Fruit fly (Drosophila melanogaster) whole organism, wandering third instar larva: Measurements from ENCODE around the gene DNAlig3.

Experiments used
- Abd-B ChIP-seq: fragments of >200 bp; optimal IDR thresholded peaks from 2 replicates; lab custom pipeline; 2017; ENCODE audit warnings: missing biosample characterization, missing genetic modification characterization
- CG32264 ChIP-seq: fragments of 200-800 bp; sonication (Bioruptor generic); optimal IDR thresholded peaks from 2 replicates; lab custom pipeline; 2016; ENCODE audit warnings: missing biosample characterization, missing genetic modification characterization
- CG9705 ChIP-seq: fragments of 200-800 bp; sonication (Bioruptor generic); optimal IDR thresholded peaks from 2 replicates; lab custom pipeline; 2018; ENCODE audit warnings: missing biosample characterization, mild to moderate bottlenecking, missing genetic modification characterization
- CrebA ChIP-seq: fragments of 200-800 bp; sonication (Bioruptor generic); optimal IDR thresholded peaks from 2 replicates; lab custom pipeline; 2016; ENCODE audit warnings: missing biosample characterization, mild to moderate bottlenecking, missing genetic modification characterization, borderline replicate concordance
- Dfd ChIP-seq: fragments of >200 bp; optimal IDR thresholded peaks from 2 replicates; lab custom pipeline; 2017; ENCODE audit warnings: missing biosample characterization, missing genetic modification characterization
- Dif ChIP-seq: fragments of 200-275, 200-300 bp; sonication (Bioruptor generic); optimal IDR thresholded peaks from 2 replicates; lab custom pipeline; 2018; ENCODE audit warnings: missing biosample characterization, missing genetic modification characterization; ENCODE audit not compliant: partially characterized antibody
- GATAd ChIP-seq: sonication (Bioruptor generic); optimal IDR thresholded peaks from 2 replicates; lab custom pipeline; 2016; ENCODE audit warnings: missing biosample characterization, missing genetic modification characterization
- HLH106 ChIP-seq: fragments of 200-800 bp; optimal IDR thresholded peaks from 3 replicates; lab custom pipeline; 2019; ENCODE audit warnings: missing biosample characterization, mild to moderate bottlenecking, missing genetic modification characterization, moderate library complexity
- Hr78 ChIP-seq: fragments of >200 bp; optimal IDR thresholded peaks from 2 replicates; lab custom pipeline; 2017; ENCODE audit warnings: missing biosample characterization, missing genetic modification characterization
- Hr83 ChIP-seq: fragments of 200-300 bp; sonication (Bioruptor generic); optimal IDR thresholded peaks from 2 replicates; lab custom pipeline; 2016; ENCODE audit warnings: missing biosample characterization, mild to moderate bottlenecking, missing genetic modification characterization, moderate library complexity; ENCODE audit not compliant: poor library complexity, severe bottlenecking
- Jra ChIP-seq: sonication (Bioruptor generic); optimal IDR thresholded peaks from 2 replicates; lab custom pipeline; 2016; ENCODE audit warnings: missing biosample characterization, missing genetic modification characterization
- Mio ChIP-seq: sonication (Bioruptor generic); optimal IDR thresholded peaks from 2 replicates; lab custom pipeline; 2016; ENCODE audit warnings: missing biosample characterization, missing genetic modification characterization
- Myc ChIP-seq: fragments of >200 bp; optimal IDR thresholded peaks from 2 replicates; lab custom pipeline; 2017
- N ChIP-seq: fragments of >200 bp; optimal IDR thresholded peaks from 2 replicates; lab custom pipeline; 2018; ENCODE audit warnings: missing biosample characterization, missing external identifiers, missing genetic modification characterization
- OdsH ChIP-seq: fragments of 200-800 bp; sonication (Bioruptor generic); optimal IDR thresholded peaks from 2 replicates; lab custom pipeline; 2016; ENCODE audit warnings: missing biosample characterization, mild to moderate bottlenecking, missing genetic modification characterization
- Rel ChIP-seq, 2 experiments: fragments of 200-800 bp; sonication (Bioruptor generic) in 1 of 2; optimal IDR thresholded peaks; 2 replicates in 1 of 2; 3 replicates in 1 of 2; lab custom pipeline; 2016 to 2019; ENCODE audit warnings: mild to moderate bottlenecking in 2 of 2, missing biosample characterization in 2 of 2, missing genetic modification characterization in 2 of 2, moderate library complexity in 1 of 2
- Sp1 ChIP-seq: fragments of 200-800 bp; sonication (Bioruptor generic); optimal IDR thresholded peaks from 3 replicates; lab custom pipeline; 2019; ENCODE audit warnings: missing biosample characterization, mild to moderate bottlenecking, missing genetic modification characterization, moderate library complexity
- br ChIP-seq: fragments of 200-800 bp; sonication (Bioruptor generic); optimal IDR thresholded peaks from 2 replicates; lab custom pipeline; 2016; ENCODE audit warnings: missing biosample characterization, missing genetic modification characterization
- brk ChIP-seq: fragments of 200-800 bp; sonication (Bioruptor generic); optimal IDR thresholded peaks from 2 replicates; lab custom pipeline; 2016; ENCODE audit warnings: missing biosample characterization, mild to moderate bottlenecking, missing genetic modification characterization
- dmrt93B ChIP-seq: fragments of 200-800 bp; sonication (Bioruptor generic); optimal IDR thresholded peaks from 2 replicates; lab custom pipeline; 2018; ENCODE audit warnings: missing biosample characterization, mild to moderate bottlenecking, missing genetic modification characterization
- dsf ChIP-seq: sonication (Bioruptor generic); optimal IDR thresholded peaks from 2 replicates; lab custom pipeline; 2016; ENCODE audit warnings: missing biosample characterization, missing genetic modification characterization, borderline replicate concordance
- ey ChIP-seq: fragments of 200-800 bp; sonication (Bioruptor generic); optimal IDR thresholded peaks from 2 replicates; lab custom pipeline; 2016; ENCODE audit warnings: missing biosample characterization, missing genetic modification characterization
- foxo ChIP-seq, 2 experiments: fragments of 200-800 bp; sonication (Bioruptor generic); optimal IDR thresholded peaks; 2 replicates in 1 of 2; 3 replicates in 1 of 2; lab custom pipeline; 2016 to 2017; ENCODE audit warnings: missing biosample characterization in 2 of 2, missing genetic modification characterization in 2 of 2
- fru ChIP-seq: fragments of 200-800 bp; sonication (Bioruptor generic); optimal IDR thresholded peaks from 3 replicates; lab custom pipeline; 2016; ENCODE audit warnings: missing biosample characterization, mild to moderate bottlenecking, missing genetic modification characterization
- h ChIP-seq: fragments of 200-800 bp; sonication (Bioruptor generic); optimal IDR thresholded peaks from 3 replicates; lab custom pipeline; 2016; ENCODE audit warnings: missing biosample characterization, mild to moderate bottlenecking, missing genetic modification characterization
- jim ChIP-seq: fragments of 175-275, 200-325 bp; sonication (Bioruptor generic); optimal IDR thresholded peaks from 2 replicates; lab custom pipeline; 2016; ENCODE audit warnings: missing biosample characterization, mild to moderate bottlenecking, missing genetic modification characterization
- lola ChIP-seq: fragments of >200 bp; optimal IDR thresholded peaks from 2 replicates; lab custom pipeline; 2017; ENCODE audit warnings: missing biosample characterization, missing genetic modification characterization
- pan ChIP-seq: fragments of >200 bp; optimal IDR thresholded peaks from 2 replicates; lab custom pipeline; 2017
- psq ChIP-seq: fragments of 200-800 bp; sonication (Bioruptor generic); optimal IDR thresholded peaks from 3 replicates; lab custom pipeline; 2017; ENCODE audit warnings: missing biosample characterization, mild to moderate bottlenecking, missing genetic modification characterization, moderate library complexity
- rgr ChIP-seq: fragments of 200-800 bp; sonication (Bioruptor generic); optimal IDR thresholded peaks from 3 replicates; lab custom pipeline; 2016; ENCODE audit warnings: missing biosample characterization, mild to moderate bottlenecking, missing genetic modification characterization
- sage ChIP-seq: fragments of 200-800 bp; sonication (Bioruptor generic); optimal IDR thresholded peaks from 2 replicates; lab custom pipeline; 2016; ENCODE audit warnings: missing biosample characterization, mild to moderate bottlenecking, missing genetic modification characterization
- sv ChIP-seq: fragments of 200-800 bp; sonication (Bioruptor generic); optimal IDR thresholded peaks from 3 replicates; lab custom pipeline; 2016; ENCODE audit warnings: missing biosample characterization, missing genetic modification characterization
- usp ChIP-seq: fragments of >200 bp; optimal IDR thresholded peaks from 2 replicates; lab custom pipeline; 2017; ENCODE audit warnings: missing biosample characterization, missing genetic modification characterization
- woc ChIP-seq: sonication (Bioruptor generic); optimal IDR thresholded peaks from 2 replicates; lab custom pipeline; 2016; ENCODE audit warnings: missing biosample characterization, mild to moderate bottlenecking, missing genetic modification characterization

Gene DNAlig3

DNA sequence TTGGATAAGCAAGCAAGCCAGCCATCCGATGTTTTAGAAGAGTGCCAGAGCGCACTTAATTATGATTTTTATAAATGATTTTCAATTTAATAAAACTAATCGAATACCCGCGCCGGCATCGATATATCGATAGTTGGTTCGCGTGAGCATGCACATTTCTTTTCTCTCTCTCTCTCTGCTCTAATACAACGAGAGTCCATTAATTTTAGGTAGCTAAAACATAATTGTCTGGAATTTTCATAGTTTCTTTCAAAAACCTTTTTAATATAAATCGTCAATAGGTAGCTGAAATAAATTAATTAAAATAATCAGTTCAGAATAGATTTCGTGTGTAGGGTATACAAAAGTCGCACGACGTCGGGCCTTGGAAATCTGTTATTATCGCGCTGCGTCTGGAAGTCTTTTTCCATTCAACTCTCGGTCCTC, 47.3 kb upstream of the DNAlig3 start, which contains the start of gene CG18549 (continued):
- peak; percentile 98 for TF ChIP-seq dsf (GFP tag; lab: Kevin White, UChicago)
- TF ChIP-seq CG32264 (GFP tag; lab: Kevin White, UChicago) = peak; percentile 100
- peak; percentile 100 for TF ChIP-seq ey (GFP tag; lab: Kevin White, UChicago)
- TF ChIP-seq HLH106 = peak; percentile 100
- TF ChIP-seq lola (GFP tag; lab: Kevin White, UChicago) = no peak
- TF ChIP-seq jim = peak; percentile 24
- TF ChIP-seq CG9705 = peak; percentile 100
- peak; percentile 99 for TF ChIP-seq psq (GFP tag; lab: Kevin White, UChicago)
- TF ChIP-seq Mio (GFP tag; lab: Kevin White, UChicago) = peak; percentile 95
- peak; percentile 100 for TF ChIP-seq foxo (GFP tag; optimal IDR thresholded peaks at IDR 0.05; lab: Kevin White, UChicago)
- no peak for TF ChIP-seq Myc (lab: Kevin White, UChicago)
- peak; percentile 100 for TF ChIP-seq OdsH (GFP tag; lab: Kevin White, UChicago)

DNA sequence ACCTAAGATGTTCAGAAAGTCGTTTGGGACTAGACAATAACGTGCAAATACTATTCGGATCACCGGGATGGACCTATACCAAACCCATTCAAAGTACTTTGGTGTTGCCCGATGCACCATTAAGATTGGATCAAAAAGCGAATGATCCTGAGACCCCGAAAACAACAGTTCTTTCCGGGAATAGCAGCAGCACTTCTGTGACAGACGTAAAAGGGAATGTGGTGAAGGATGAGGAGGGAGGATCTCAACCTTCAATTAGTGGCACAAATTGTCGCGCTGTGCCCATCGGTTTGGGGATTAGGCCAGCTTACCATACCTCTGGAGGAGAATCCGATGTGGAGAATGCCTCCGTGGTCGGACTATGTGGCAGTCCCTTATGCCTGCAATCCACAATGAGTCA, 46.7 kb upstream of the DNAlig3 start:
- TF ChIP-seq h = no peak

DNA sequence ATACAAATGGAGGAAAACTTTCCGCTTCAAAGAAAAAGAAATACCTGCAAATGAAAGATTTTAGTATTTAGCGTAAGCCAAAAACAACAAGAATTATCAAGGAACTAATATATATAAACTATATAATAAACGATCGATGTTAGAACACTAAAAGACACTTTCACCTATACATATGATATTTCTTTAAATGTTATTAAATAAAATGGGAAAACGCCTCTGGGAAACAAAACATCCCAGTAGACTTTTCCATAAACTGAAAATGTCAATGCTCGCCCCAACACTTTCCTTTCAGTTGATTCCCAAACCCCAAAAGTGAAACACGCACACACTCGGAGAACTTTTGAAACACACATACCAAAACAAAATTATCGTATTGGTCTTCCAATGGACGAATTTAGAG, 45.7 kb upstream of the DNAlig3 start, which contains the start of gene vrs:
vrs (plus strand) TSS at position 301 of the 400 bp plus-strand sequence.
- no peak for TF ChIP-seq N (GFP tag; lab: Kevin White, UChicago)
- TF ChIP-seq woc = no peak
- no peak for TF ChIP-seq br (GFP tag; lab: Kevin White, UChicago)
- no peak for TF ChIP-seq pan (lab: Kevin White, UChicago)
- no peak for TF ChIP-seq Abd-B (GFP tag; lab: Kevin White, UChicago)
- no peak for TF ChIP-seq GATAd
- no peak for TF ChIP-seq Myc (lab: Kevin White, UChicago)
- no peak for TF ChIP-seq Dfd (GFP tag; lab: Kevin White, UChicago)
- no peak for TF ChIP-seq h

dm6 chr3R:12445468-12445867, 43.8 kb upstream of the DNAlig3 start:
- TF ChIP-seq Rel (GFP tag; optimal IDR thresholded peaks at IDR 0.05; lab: Kevin White, UChicago) = no peak
- TF ChIP-seq Rel (tag; optimal IDR thresholded peaks at IDR 0.05; lab: Kevin White, UChicago) = peak; percentile 14
- peak; percentile 43 for TF ChIP-seq h
- no peak for TF ChIP-seq Sp1 (GFP tag; lab: Kevin White, UChicago)

- TF ChIP-seq lola (GFP tag; lab: Kevin White, UChicago) = peak; percentile 58
- no peak for TF ChIP-seq Rel (GFP tag; optimal IDR thresholded peaks at IDR 0.05; lab: Kevin White, UChicago)
- peak; percentile 12 for TF ChIP-seq Rel (tag; optimal IDR thresholded peaks at IDR 0.05; lab: Kevin White, UChicago)
- TF ChIP-seq Dif (GFP tag; lab: Kevin White, UChicago) = no peak
- peak; percentile 20 for TF ChIP-seq Hr83 (GFP tag; lab: Kevin White, UChicago)
These were observed 42.1 kb upstream of the DNAlig3 start for dm6 chr3R:12443769-12444168.

DNA sequence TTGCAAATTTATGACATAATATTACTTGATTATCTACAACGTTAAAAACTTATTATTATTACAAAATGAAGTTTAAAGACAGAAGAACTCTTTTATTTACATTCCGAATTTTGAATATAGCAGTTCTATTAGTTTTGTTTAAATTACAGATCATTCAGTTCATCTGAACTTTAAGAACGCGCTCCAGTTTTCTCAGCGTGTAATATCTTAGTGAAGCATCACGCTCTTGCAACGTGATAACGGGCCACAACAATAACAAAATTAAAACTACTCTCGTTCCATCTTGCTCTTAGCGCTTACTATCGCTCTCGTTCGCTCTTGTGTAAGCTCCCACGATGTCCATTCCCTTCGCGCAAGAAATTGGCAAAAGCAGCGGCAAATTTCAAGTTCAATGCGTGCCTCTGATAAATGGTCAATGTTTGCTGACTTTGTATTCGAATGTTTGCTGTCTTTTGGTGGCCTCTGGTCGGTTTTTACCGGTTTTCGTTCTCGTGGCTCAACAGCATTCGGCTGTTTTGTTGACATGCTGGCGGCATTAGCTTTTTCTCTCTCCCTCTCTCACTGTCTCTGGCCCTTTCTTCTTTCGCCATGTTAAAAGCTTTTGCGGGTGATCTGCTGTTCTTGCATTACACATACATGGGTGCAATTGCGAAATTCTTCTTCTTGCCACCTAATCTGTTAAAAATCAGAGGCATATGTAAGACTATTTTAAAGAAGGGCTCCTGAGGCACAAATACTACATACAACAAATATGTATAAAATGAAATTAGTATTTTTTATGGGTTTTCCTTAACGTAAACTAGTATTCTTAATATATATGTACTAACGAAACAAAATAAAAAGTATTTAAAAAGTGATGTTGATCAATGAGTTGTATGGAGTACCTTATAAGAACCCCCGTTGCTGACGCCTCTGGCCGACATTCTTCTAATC, 41.2 kb upstream of the DNAlig3 start:
- TF ChIP-seq lola (GFP tag; lab: Kevin White, UChicago) (no peak), pan (lab: Kevin White, UChicago) (no peak), sage (GFP tag; lab: Kevin White, UChicago) (no peak), Jra (GFP tag; lab: Kevin White, UChicago) (peak; percentile 63), Hr78 (no peak), usp (GFP tag; lab: Kevin White, UChicago) (no peak), dsf (GFP tag; lab: Kevin White, UChicago) (peak; percentile 28), Rel (GFP tag; optimal IDR thresholded peaks at IDR 0.05; lab: Kevin White, UChicago) (no peak), Rel (tag; optimal IDR thresholded peaks at IDR 0.05; lab: Kevin White, UChicago) (no peak), sv (GFP tag; lab: Kevin White, UChicago) (no peak), rgr (GFP tag; lab: Kevin White, UChicago) (peak; percentile 82), Abd-B (GFP tag; lab: Kevin White, UChicago) (no peak), br (GFP tag; lab: Kevin White, UChicago) (peak; percentile 64), brk (peak; percentile 78), dmrt93B (GFP tag; lab: Kevin White, UChicago) (peak; percentile 44), Dif (GFP tag; lab: Kevin White, UChicago) (peak; percentile 11), CG9705 (peak; percentile 45), N (GFP tag; lab: Kevin White, UChicago) (no peak), fru (GFP tag; lab: Kevin White, UChicago) (peak; percentile 77), CrebA (GFP tag; lab: Kevin White, UChicago) (no peak), CG32264 (GFP tag; lab: Kevin White, UChicago) (no peak), GATAd (no peak), h (peak; percentile 90), HLH106 (peak; percentile 79), jim (no peak), foxo (GFP tag; optimal IDR thresholded peaks at IDR 0.05; lab: Kevin White, UChicago) (peak in 1 of 2 experiments; percentile 82), woc (peak; percentile 37)
